Worm (Caenorhabditis elegans): Measurements from ENCODE around the gene pfk-1.1.

DNA sequence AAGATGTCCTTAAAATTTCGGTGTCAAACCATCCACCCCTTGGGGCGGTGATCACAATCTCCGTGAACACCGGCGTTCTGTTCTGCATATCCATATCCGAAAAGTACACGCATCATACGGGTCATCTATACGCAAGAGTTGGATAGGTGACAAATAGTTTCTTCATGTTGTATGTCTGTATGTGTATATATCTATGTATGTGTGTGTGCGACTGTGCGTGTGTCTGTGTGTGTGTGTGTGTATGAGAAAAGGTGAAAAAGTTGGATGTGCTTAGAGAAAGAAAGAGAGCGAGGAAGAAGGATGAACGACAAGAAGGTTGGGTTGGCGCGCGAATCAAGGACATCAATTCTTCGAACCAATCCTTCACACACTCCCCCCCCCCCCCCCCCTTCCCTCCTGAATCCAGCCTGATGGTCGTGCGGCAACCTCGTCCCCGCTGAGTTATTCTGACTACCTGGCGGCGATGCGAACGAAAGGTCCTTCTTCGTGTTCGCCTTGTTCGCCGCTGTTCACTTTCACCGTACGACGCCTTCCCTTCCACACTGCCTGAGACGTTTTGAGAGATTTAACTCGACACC is 33.3 kb upstream of the pfk-1.1 start:
- no peak for TF ChIP-seq tbx-2 (tag; optimal IDR thresholded peaks at IDR 0.05)
- TF ChIP-seq sox-2 (GFP tag; IDR thresholded peaks at IDR 0.05) = no peak
- no peak for TF ChIP-seq pha-4 (tag; optimal IDR thresholded peaks at IDR 0.05)
- no peak for TF ChIP-seq gmeb-2 (tag; optimal IDR thresholded peaks at IDR 0.05)

All from whole organism, late embryonic.